Worm (Caenorhabditis elegans) whole organism, young adult: Measurements from ENCODE around the gene R05C11.2.
A peak's percentile ranks its signal among the peaks of the same experiment; 100 is the strongest.

Experiments
- B0019.2 ChIP-seq: fragments of 200-800 bp; sonication (Bioruptor generic); conservative IDR thresholded peaks from 2 replicates; pipeline ENCODE4 v1.3.6; 2022; ENCODE audit warnings: missing genetic modification reagents, missing genetic modification characterization, missing compliant biosample characterization
- B0035.1 ChIP-seq: sonication (generic microtip); optimal IDR thresholded peaks from 2 replicates; lab custom pipeline; 2016; ENCODE audit warnings: missing genetic modification characterization, mild to moderate bottlenecking, missing compliant biosample characterization, missing genotype, missing genetic modification reagents
- F33H1.4 ChIP-seq: fragments of 200-800 bp; sonication (Bioruptor generic); IDR thresholded peaks from 2 replicates; pipeline ENCODE4 v1.3.6; 2022; ENCODE audit warnings: missing genetic modification reagents, missing genetic modification characterization, missing compliant biosample characterization
- F39B2.1 ChIP-seq: fragments of 200-800 bp; sonication (Bioruptor generic); IDR thresholded peaks from 2 replicates; pipeline ENCODE4 v1.3.6; 2022; ENCODE audit warnings: missing genetic modification reagents, missing genetic modification characterization, missing compliant biosample characterization
- F57A8.1 ChIP-seq: fragments of 200-800 bp; sonication (Bioruptor generic); optimal IDR thresholded peaks from 2 replicates; lab custom pipeline; 2018; ENCODE audit warnings: mild to moderate bottlenecking, missing genetic modification characterization, moderate library complexity, missing compliant biosample characterization
- K11D2.4 ChIP-seq: fragments of 200-800 bp; sonication (Bioruptor generic); IDR thresholded peaks from 2 replicates; pipeline ENCODE4 v1.3.6; 2022; ENCODE audit warnings: missing genetic modification reagents, missing genetic modification characterization, missing compliant biosample characterization
- K12H6.12 ChIP-seq: fragments of 200-800 bp; sonication (Bioruptor generic); optimal IDR thresholded peaks from 2 replicates; lab custom pipeline; 2018; ENCODE audit warnings: mild to moderate bottlenecking, missing genetic modification characterization, missing compliant biosample characterization
- Y53G8AR.9 ChIP-seq: fragments of 200-800 bp; sonication (Bioruptor generic); conservative IDR thresholded peaks from 2 replicates; pipeline ENCODE4 v1.3.6; 2022; ENCODE audit warnings: missing genetic modification reagents, missing genetic modification characterization, missing compliant biosample characterization
- Y56A3A.18 ChIP-seq: fragments of 200-800 bp; sonication (Bioruptor generic); IDR thresholded peaks from 2 replicates; pipeline ENCODE4 v1.3.6; 2022; ENCODE audit warnings: missing genetic modification reagents, missing genetic modification characterization, missing compliant biosample characterization
- Y79H2A.3 ChIP-seq: fragments of 200-800 bp; sonication (Bioruptor generic); conservative IDR thresholded peaks from 2 replicates; pipeline ENCODE4 v1.3.6; 2022; ENCODE audit warnings: missing genetic modification reagents, missing genetic modification characterization, missing compliant biosample characterization
- Y95B8A.8 ChIP-seq: fragments of 200-800 bp; sonication (Bioruptor generic); IDR thresholded peaks from 2 replicates; pipeline ENCODE4 v1.3.6; 2022; ENCODE audit warnings: missing genetic modification reagents, missing genetic modification characterization, missing compliant biosample characterization
- athp-1 ChIP-seq: sonication (generic microtip); optimal IDR thresholded peaks from 2 replicates; lab custom pipeline; 2017; ENCODE audit warnings: mild to moderate bottlenecking, missing genetic modification characterization, missing compliant biosample characterization
- attf-6 ChIP-seq: fragments of 200-800 bp; sonication (Bioruptor generic); IDR thresholded peaks from 2 replicates; pipeline ENCODE4 v1.3.6; 2022; ENCODE audit warnings: missing genetic modification reagents, missing genetic modification characterization, missing compliant biosample characterization
- cebp-2 ChIP-seq: fragments of 200-800 bp; sonication (Bioruptor generic); IDR thresholded peaks from 2 replicates; pipeline ENCODE4 v1.3.6; 2022; ENCODE audit warnings: missing genetic modification characterization, missing compliant biosample characterization
- ceh-100 ChIP-seq: fragments of 200-800 bp; sonication (Bioruptor generic); IDR thresholded peaks from 2 replicates; pipeline ENCODE4 v1.3.6; 2022; ENCODE audit warnings: missing genetic modification reagents, missing genetic modification characterization, missing compliant biosample characterization
- chd-7 ChIP-seq: sonication (generic microtip); optimal IDR thresholded peaks from 2 replicates; lab custom pipeline; 2016; ENCODE audit warnings: mild to moderate bottlenecking, missing genetic modification characterization, moderate library complexity, missing compliant biosample characterization
- dox-1 ChIP-seq: fragments of 200-800 bp; sonication (Bioruptor generic); IDR thresholded peaks from 2 replicates; pipeline ENCODE4 v1.3.6; 2022; ENCODE audit warnings: missing genetic modification reagents, missing genetic modification characterization, missing compliant biosample characterization
- dpff-1 ChIP-seq: sonication (generic microtip); optimal IDR thresholded peaks from 2 replicates; lab custom pipeline; 2017; ENCODE audit warnings: mild to moderate bottlenecking, missing genetic modification characterization, missing compliant biosample characterization
- egl-18 ChIP-seq: fragments of 200-800 bp; sonication (Bioruptor generic); IDR thresholded peaks from 2 replicates; pipeline ENCODE4 v1.3.6; 2022; ENCODE audit warnings: missing genetic modification reagents, missing genetic modification characterization, missing compliant biosample characterization
- egrh-3 ChIP-seq: fragments of 200-800 bp; sonication (Bioruptor generic); IDR thresholded peaks from 2 replicates; pipeline ENCODE4 v1.3.6; 2022; ENCODE audit warnings: missing genetic modification reagents, missing genetic modification characterization, missing compliant biosample characterization
- fkh-3 ChIP-seq: sonication (generic microtip); optimal IDR thresholded peaks from 2 replicates; lab custom pipeline; 2016; ENCODE audit warnings: mild to moderate bottlenecking, missing genetic modification characterization, missing compliant biosample characterization
- him-1 ChIP-seq: sonication (generic microtip); optimal IDR thresholded peaks from 2 replicates; lab custom pipeline; 2016; ENCODE audit warnings: missing genotype, missing genetic modification reagents, missing genetic modification characterization, missing compliant biosample characterization
- hlh-12 ChIP-seq: sonication (generic microtip); optimal IDR thresholded peaks from 2 replicates; lab custom pipeline; 2016; ENCODE audit warnings: missing genetic modification characterization, missing compliant biosample characterization
- let-607 ChIP-seq, 2 experiments: fragments of 200-800 bp in 1 of 2; sonication (Bioruptor generic) in 1 of 2; sonication (generic microtip) in 1 of 2; optimal IDR thresholded peaks; 2 replicates each; lab custom pipeline; 2016 to 2018; ENCODE audit warnings: mild to moderate bottlenecking in 2 of 2, missing compliant biosample characterization in 2 of 2, missing genetic modification characterization in 2 of 2, moderate library complexity in 2 of 2, missing genotype in 1 of 2
- lir-1 ChIP-seq: fragments of 200-800 bp; sonication (Bioruptor generic); conservative IDR thresholded peaks from 2 replicates; pipeline ENCODE4 v1.3.6; 2022; ENCODE audit warnings: missing genetic modification reagents, missing genetic modification characterization, missing compliant biosample characterization
- madf-3 ChIP-seq: fragments of 200-800 bp; sonication (Bioruptor generic); IDR thresholded peaks from 2 replicates; pipeline ENCODE4 v1.3.6; 2022; ENCODE audit warnings: missing genetic modification reagents, missing genetic modification characterization, missing compliant biosample characterization
- mel-28 ChIP-seq: sonication (generic microtip); optimal IDR thresholded peaks from 2 replicates; lab custom pipeline; 2016; ENCODE audit warnings: borderline replicate concordance, mild to moderate bottlenecking, missing genetic modification characterization, missing compliant biosample characterization
- nfya-1 ChIP-seq: sonication (generic microtip); optimal IDR thresholded peaks from 2 replicates; lab custom pipeline; 2017; ENCODE audit warnings: antibody characterized with exemption, missing compliant biosample characterization, missing genetic modification characterization, borderline replicate concordance; ENCODE audit not compliant: insufficient read depth
- nhr-120 ChIP-seq: fragments of 200-800 bp; sonication (Bioruptor generic); IDR thresholded peaks from 2 replicates; pipeline ENCODE4 v1.3.6; 2022; ENCODE audit warnings: missing genetic modification characterization, missing compliant biosample characterization
- pbrm-1 ChIP-seq: fragments of 200-800 bp; sonication (Bioruptor generic); IDR thresholded peaks from 2 replicates; pipeline ENCODE4 v1.3.6; 2022; ENCODE audit warnings: missing genetic modification reagents, missing genetic modification characterization, missing compliant biosample characterization
- pha-4 ChIP-seq: fragments of 150-350 bp; sonication (generic microtip); optimal IDR thresholded peaks from 2 replicates; lab custom pipeline; 2014; ENCODE audit warnings: missing biosample characterization, missing genetic modification reagents, missing genetic modification characterization
- rcor-1 ChIP-seq: fragments of 200-800 bp; sonication (Bioruptor generic); IDR thresholded peaks from 2 replicates; pipeline ENCODE4 v1.3.6; 2022; ENCODE audit warnings: missing genetic modification reagents, missing genetic modification characterization, missing compliant biosample characterization
- repo-1 ChIP-seq: sonication (generic microtip); optimal IDR thresholded peaks from 2 replicates; lab custom pipeline; 2017; ENCODE audit warnings: mild to moderate bottlenecking, missing genetic modification characterization, missing compliant biosample characterization
- snpc-1.1 ChIP-seq: sonication (generic microtip); optimal IDR thresholded peaks from 2 replicates; lab custom pipeline; 2017; ENCODE audit warnings: missing genetic modification characterization, mild to moderate bottlenecking, missing compliant biosample characterization, antibody characterized with exemption, moderate library complexity, missing genotype, missing genetic modification reagents; ENCODE audit not compliant: insufficient read depth
- snpc-1.3 ChIP-seq: sonication (generic microtip); optimal IDR thresholded peaks from 2 replicates; lab custom pipeline; 2017; ENCODE audit warnings: missing genetic modification characterization, mild to moderate bottlenecking, missing compliant biosample characterization, antibody characterized with exemption, moderate library complexity, missing genotype, missing genetic modification reagents; ENCODE audit not compliant: insufficient read depth
- unc-130 ChIP-seq: sonication (generic microtip); optimal IDR thresholded peaks from 2 replicates; lab custom pipeline; 2016; ENCODE audit warnings: missing genetic modification reagents, missing genetic modification characterization, missing compliant biosample characterization
- ztf-18 ChIP-seq: sonication (generic microtip); optimal IDR thresholded peaks from 2 replicates; lab custom pipeline; 2016; ENCODE audit warnings: missing genotype, mild to moderate bottlenecking, missing genetic modification characterization, missing compliant biosample characterization
- ztf-22 ChIP-seq: fragments of 200-800 bp; sonication (Bioruptor generic); optimal IDR thresholded peaks from 2 replicates; lab custom pipeline; 2018; ENCODE audit warnings: mild to moderate bottlenecking, missing genetic modification characterization, moderate library complexity, missing compliant biosample characterization
- ztf-26 ChIP-seq: sonication (generic microtip); optimal IDR thresholded peaks from 2 replicates; lab custom pipeline; 2017; ENCODE audit warnings: missing genetic modification characterization, missing compliant biosample characterization

Gene R05C11.2

DNA sequence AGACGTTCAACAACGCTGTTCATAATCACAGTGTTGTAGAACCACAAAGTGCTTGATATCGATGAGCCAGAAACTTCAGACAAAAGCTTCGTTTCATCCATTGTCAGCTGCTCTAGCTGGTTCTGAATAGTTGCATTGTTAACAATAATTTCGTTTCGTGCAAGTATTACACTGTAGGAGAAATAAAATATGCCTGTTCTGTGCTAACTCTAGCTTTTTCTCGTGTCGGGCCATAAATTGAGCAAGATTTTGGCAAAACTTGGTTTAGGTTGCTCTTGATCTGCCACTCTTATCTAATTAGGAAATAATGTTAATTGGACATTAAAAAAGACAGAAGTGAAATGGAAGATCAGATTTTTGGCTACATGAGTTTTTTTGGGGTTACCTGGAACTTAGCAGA is at the start of gene R05C11.2:
R05C11.2 (minus strand) TSS at position 101 of the 400 bp plus-strand sequence.
- TF ChIP-seq ztf-26 (tag; lab: Kevin White, UChicago), result no peak
- no peak for TF ChIP-seq K12H6.12
- no peak for TF ChIP-seq pbrm-1 (GFP tag; lab: Robert Waterston, UW)
- TF ChIP-seq ztf-22 (GFP tag; lab: Kevin White, UChicago), result no peak
- no peak for TF ChIP-seq unc-130 (GFP tag; lab: Kevin White, UChicago)
- no peak for TF ChIP-seq chd-7 (tag; lab: Kevin White, UChicago)
- no peak for TF ChIP-seq B0035.1
- TF ChIP-seq rcor-1, result no peak
- no peak for TF ChIP-seq Y53G8AR.9 (GFP tag; lab: Robert Waterston, UW)
- no peak for TF ChIP-seq attf-6 (GFP tag; lab: Robert Waterston, UW)
- no peak for TF ChIP-seq Y56A3A.18 (GFP tag; lab: Robert Waterston, UW)
- TF ChIP-seq F39B2.1 (GFP tag; lab: Robert Waterston, UW), result no peak
- no peak for TF ChIP-seq hlh-12
- TF ChIP-seq F57A8.1, result no peak
- no peak for TF ChIP-seq ztf-18 (tag; lab: Kevin White, UChicago)
- TF ChIP-seq madf-3 (GFP tag; lab: Robert Waterston, UW), result no peak
- TF ChIP-seq K11D2.4 (GFP tag; lab: Robert Waterston, UW), result no peak

DNA sequence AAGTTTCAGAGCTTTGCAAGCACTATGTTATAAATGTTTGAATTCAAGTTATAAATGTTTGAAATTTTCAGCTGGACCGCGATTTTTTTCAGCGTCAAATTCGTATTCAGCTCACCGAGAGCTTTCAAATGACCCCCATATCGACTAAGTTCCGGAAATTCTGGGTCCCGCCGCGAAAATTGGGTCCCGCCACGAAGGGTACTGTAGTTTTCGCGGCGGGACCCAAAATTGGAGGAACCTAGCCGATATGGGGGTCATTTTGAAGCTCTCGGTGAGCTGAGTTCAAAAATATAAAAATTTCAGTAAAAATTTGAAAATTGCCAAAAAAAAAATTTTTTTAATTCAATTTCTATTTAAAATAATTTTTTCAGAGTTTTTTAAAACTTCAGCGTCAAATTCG is 47.8 kb upstream of the R05C11.2 start:
- TF ChIP-seq F57A8.1, result no peak
- TF ChIP-seq fkh-3 (tag; lab: Kevin White, UChicago), result no peak
- no peak for TF ChIP-seq B0019.2 (GFP tag; lab: Robert Waterston, UW)
- TF ChIP-seq repo-1, result no peak
- TF ChIP-seq dox-1, result no peak
- TF ChIP-seq dpff-1 (tag; lab: Kevin White, UChicago), result no peak
- 0 out of 2 replicates have a peak, but pooled peaks have one; percentile 18 for TF ChIP-seq F39B2.1 (GFP tag; lab: Robert Waterston, UW)
- TF ChIP-seq lir-1 (GFP tag; lab: Robert Waterston, UW), result no peak
- TF ChIP-seq K11D2.4 (GFP tag; lab: Robert Waterston, UW), result no peak
- TF ChIP-seq attf-6 (GFP tag; lab: Robert Waterston, UW), result no peak
- 0 out of 2 replicates have a peak, but pooled peaks have one; percentile 70 for TF ChIP-seq cebp-2 (GFP tag; lab: Robert Waterston, UW)
- TF ChIP-seq chd-7 (tag; lab: Kevin White, UChicago), result no peak
- TF ChIP-seq athp-1 (tag; lab: Kevin White, UChicago), result no peak
- no peak for TF ChIP-seq Y79H2A.3 (GFP tag; lab: Robert Waterston, UW)
- TF ChIP-seq snpc-1.3 (tag; lab: Kevin White, UChicago), result no peak
- 0 out of 2 replicates have a peak, but pooled peaks have one; percentile 51 for TF ChIP-seq nhr-120 (GFP tag; lab: Robert Waterston, UW)
- TF ChIP-seq mel-28 (tag; lab: Kevin White, UChicago), result no peak
- no peak for TF ChIP-seq let-607 (tag; optimal IDR thresholded peaks at IDR 0.05; lab: Kevin White, UChicago)
- no peak for TF ChIP-seq egl-18 (GFP tag; lab: Robert Waterston, UW)
- TF ChIP-seq pha-4 (tag; lab: Kevin White, UChicago), result no peak
- no peak for TF ChIP-seq ztf-26 (tag; lab: Kevin White, UChicago)
- no peak for TF ChIP-seq him-1
- TF ChIP-seq F33H1.4 (GFP tag; lab: Robert Waterston, UW), result peak; percentile 42
- no peak for TF ChIP-seq snpc-1.1
- no peak for TF ChIP-seq ceh-100 (GFP tag; lab: Robert Waterston, UW)
- no peak for TF ChIP-seq nfya-1 (tag; lab: Kevin White, UChicago)
- no peak for TF ChIP-seq egrh-3 (GFP tag; lab: Robert Waterston, UW)
- no peak for TF ChIP-seq Y95B8A.8 (GFP tag; lab: Robert Waterston, UW)
